Comparison of ENCODE assay signal across 1 fruit fly cellular context in the genomic region with DNA sequence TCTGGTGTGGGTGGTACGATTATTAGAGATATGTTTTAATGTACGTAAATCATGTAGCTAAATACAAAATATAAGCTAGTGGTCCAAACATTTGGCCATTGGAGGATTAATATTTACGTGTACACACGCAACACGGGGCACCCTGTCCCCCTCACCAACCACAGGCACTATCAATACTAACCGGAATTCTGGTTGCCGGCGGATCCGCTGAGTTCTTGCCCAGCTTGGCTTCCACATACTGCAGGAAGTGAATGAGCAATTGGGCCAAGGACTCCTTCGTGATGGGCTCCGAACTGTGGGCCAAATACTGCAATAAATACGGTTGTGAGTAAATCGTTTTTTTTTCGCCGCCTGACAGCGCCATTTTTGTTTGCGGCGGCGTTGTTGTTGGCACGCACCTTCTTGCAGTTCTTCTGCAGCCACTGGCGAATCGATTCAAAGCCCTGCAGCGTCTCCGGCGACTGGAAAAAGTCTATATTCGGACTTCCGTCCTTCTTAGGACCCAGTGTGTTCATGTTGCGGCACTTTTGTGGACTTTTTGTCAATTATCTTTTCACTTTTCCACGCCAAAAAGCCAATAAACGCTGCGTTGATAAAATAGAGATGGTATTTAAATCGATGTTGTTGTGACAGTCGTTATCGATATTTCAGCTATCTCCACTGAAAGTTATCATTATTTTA.
A peak's percentile ranks its signal among the peaks of the same experiment; 100 is the strongest.
TF ChIP-seq lines count a peak whose summit lies in the region.

A gene (minus strand): TSS at position 616 of the 681 bp plus-strand sequence.

TF ChIP-seq in whole organism, embryonic, 481 proteins besides CTCF, POLR2A, EP300 and RAD21 (continued from another document):
- TF ChIP-seq Nf-YC (tag; optimal IDR thresholded peaks at IDR 0.05; lab: Kevin White, UChicago), result no peak
- no peak for TF ChIP-seq CoRest (tag; optimal IDR thresholded peaks at IDR 0.05; lab: Kevin White, UChicago)
- TF ChIP-seq ci (GFP tag; IDR thresholded peaks at IDR 0.05; lab: Robert Waterston, UW), result no peak
- no peak for TF ChIP-seq Optix (GFP tag; IDR thresholded peaks at IDR 0.05; lab: Robert Waterston, UW)
- no peak for TF ChIP-seq mld (GFP tag; IDR thresholded peaks at IDR 0.05; lab: Robert Waterston, UW; ENCODE audit: partially characterized antibody)
- no peak for TF ChIP-seq CG4730 (GFP tag; IDR thresholded peaks at IDR 0.05; lab: Robert Waterston, UW)
- no peak for TF ChIP-seq aop (GFP tag; IDR thresholded peaks at IDR 0.05; lab: Robert Waterston, UW)
- TF ChIP-seq CG10959 (GFP tag; IDR thresholded peaks at IDR 0.05; lab: Robert Waterston, UW), result no peak
- no peak for TF ChIP-seq Ptx1 (GFP tag; IDR thresholded peaks at IDR 0.05; lab: Robert Waterston, UW)
- TF ChIP-seq Sin3A (optimal IDR thresholded peaks at IDR 0.05; lab: Kevin White, UChicago), result peak; percentile 94
- TF ChIP-seq gfzf (GFP tag; optimal IDR thresholded peaks at IDR 0.05; lab: Kevin White, UChicago), result no peak
- TF ChIP-seq Pdp1 (GFP tag; optimal IDR thresholded peaks at IDR 0.05; lab: Kevin White, UChicago), result no peak
- TF ChIP-seq CG13775 (GFP tag; optimal IDR thresholded peaks at IDR 0.05; lab: Kevin White, UChicago), result no peak
- TF ChIP-seq CG4328 (GFP tag; optimal IDR thresholded peaks at IDR 0.05; lab: Kevin White, UChicago), result no peak
- TF ChIP-seq CkIIα-i1 (GFP tag; IDR thresholded peaks at IDR 0.05; lab: Robert Waterston, UW), result no peak
- TF ChIP-seq wek (GFP tag; optimal IDR thresholded peaks at IDR 0.05; lab: Kevin White, UChicago), result peak; percentile 1
- peak; percentile 93 for TF ChIP-seq phol (tag; optimal IDR thresholded peaks at IDR 0.05; lab: Kevin White, UChicago)
- no peak for TF ChIP-seq gt (GFP tag; IDR thresholded peaks at IDR 0.05; lab: Robert Waterston, UW)
- TF ChIP-seq CG17385 (GFP tag; optimal IDR thresholded peaks at IDR 0.05; lab: Kevin White, UChicago), result peak; percentile 29
